Worm (Caenorhabditis elegans): ENCODE measurements around the gene F01F1.3.

ce11 chrIII:5875418-5875702 lies 3.6 kb downstream of the F01F1.3 start:
- no peak for TF ChIP-seq odd-2 (tag; optimal IDR thresholded peaks at IDR 0.05)
- TF ChIP-seq mec-3 (tag; optimal IDR thresholded peaks at IDR 0.05; ENCODE audit: borderline replicate concordance), result no peak
- TF ChIP-seq sox-4 (tag; optimal IDR thresholded peaks at IDR 0.05), result no peak
- TF ChIP-seq tbx-2 (tag; optimal IDR thresholded peaks at IDR 0.05), result no peak
- no peak for TF ChIP-seq eyg-1 (tag; optimal IDR thresholded peaks at IDR 0.05)
- TF ChIP-seq elt-2 (tag; optimal IDR thresholded peaks at IDR 0.05), result no peak
- no peak for TF ChIP-seq pha-4 (tag; optimal IDR thresholded peaks at IDR 0.05)
- no peak for TF ChIP-seq ama-1 (optimal IDR thresholded peaks at IDR 0.05)
- no peak for TF ChIP-seq unc-86 (tag; optimal IDR thresholded peaks at IDR 0.05)
- no peak for TF ChIP-seq C38D4.7 (GFP tag; optimal IDR thresholded peaks at IDR 0.05)

Data from whole organism, late embryonic.